Fruit fly (Drosophila melanogaster) whole organism, prepupa: ENCODE results near the gene unc-4.
A peak's percentile ranks its signal among the peaks of the same experiment; 100 is the strongest.

Experiments used
- CG10669 ChIP-seq: fragments of 200-800 bp; sonication (Bioruptor generic); optimal IDR thresholded peaks from 3 replicates; lab custom pipeline; 2018; ENCODE audit warnings: missing biosample characterization, mild to moderate bottlenecking, missing genetic modification characterization, moderate library complexity
- CG32006 ChIP-seq: fragments of 200-800 bp; sonication (Bioruptor generic); optimal IDR thresholded peaks from 3 replicates; lab custom pipeline; 2017; ENCODE audit warnings: missing biosample characterization, mild to moderate bottlenecking, missing genetic modification characterization
- CG6854 ChIP-seq: fragments of 200-800 bp; sonication (Bioruptor generic); optimal IDR thresholded peaks from 2 replicates; lab custom pipeline; 2017; ENCODE audit warnings: missing biosample characterization, mild to moderate bottlenecking, missing genetic modification characterization
- CG8632 ChIP-seq: fragments of 200-800 bp; sonication (Bioruptor generic); optimal IDR thresholded peaks from 3 replicates; lab custom pipeline; 2016; ENCODE audit warnings: missing biosample characterization, missing genetic modification characterization
- Eip75B ChIP-seq: fragments of 200-800 bp; sonication (Bioruptor generic); optimal IDR thresholded peaks from 3 replicates; lab custom pipeline; 2016; ENCODE audit warnings: missing biosample characterization, missing genetic modification characterization
- Eip78C ChIP-seq: fragments of 200-800 bp; sonication (Bioruptor generic); peaks from one replicate; lab custom pipeline; 2016; ENCODE audit warnings: missing biosample characterization, missing genetic modification characterization
- Ets21C ChIP-seq: fragments of 200-800 bp; sonication (Bioruptor generic); optimal IDR thresholded peaks from 3 replicates; lab custom pipeline; 2016; ENCODE audit warnings: missing biosample characterization, missing genetic modification characterization
- Hr38 ChIP-seq: sonication (Bioruptor generic); optimal IDR thresholded peaks from 2 replicates; lab custom pipeline; 2016; ENCODE audit warnings: missing biosample characterization, missing genetic modification characterization
- Smox ChIP-seq: fragments of 200-800 bp; sonication (Bioruptor generic); optimal IDR thresholded peaks from 3 replicates; lab custom pipeline; 2016; ENCODE audit warnings: missing biosample characterization, missing genetic modification characterization
- Sox102F ChIP-seq: fragments of 200-800 bp; sonication (Bioruptor generic); optimal IDR thresholded peaks from 2 replicates; lab custom pipeline; 2016; ENCODE audit warnings: missing biosample characterization, mild to moderate bottlenecking, missing genetic modification characterization
- acj6 ChIP-seq: fragments of 200-800 bp; sonication (Bioruptor generic); optimal IDR thresholded peaks from 3 replicates; lab custom pipeline; 2016; ENCODE audit warnings: missing biosample characterization, missing genetic modification characterization
- dsx ChIP-seq: fragments of 200-800 bp; optimal IDR thresholded peaks from 3 replicates; lab custom pipeline; 2019; ENCODE audit warnings: missing biosample characterization, mild to moderate bottlenecking, missing genetic modification characterization, moderate library complexity; ENCODE audit not compliant: poor library complexity, severe bottlenecking
- fkh ChIP-seq: fragments of 200-800 bp; sonication (Bioruptor generic); optimal IDR thresholded peaks from 3 replicates; lab custom pipeline; 2017; ENCODE audit warnings: missing biosample characterization, mild to moderate bottlenecking, missing genetic modification characterization, moderate library complexity
- pdm3 ChIP-seq: fragments of 200-800 bp; sonication (Bioruptor generic); optimal IDR thresholded peaks from 3 replicates; lab custom pipeline; 2016; ENCODE audit warnings: missing biosample characterization, missing genetic modification characterization
- salr ChIP-seq, 2 experiments: fragments of 200-800 bp; sonication (Bioruptor generic); optimal IDR thresholded peaks; 3 replicates each; lab custom pipeline; 2016 to 2018; ENCODE audit warnings: missing biosample characterization in 2 of 2, missing genetic modification characterization in 2 of 2, mild to moderate bottlenecking in 1 of 2
- ss ChIP-seq, 2 experiments: fragments of 200-800 bp; sonication (Bioruptor generic); optimal IDR thresholded peaks; 2 replicates in 1 of 2; 3 replicates in 1 of 2; lab custom pipeline; 2017 to 2018; ENCODE audit warnings: mild to moderate bottlenecking in 2 of 2, missing biosample characterization in 2 of 2, missing genetic modification characterization in 2 of 2, moderate library complexity in 1 of 2
- vri ChIP-seq: fragments of 200-800 bp; sonication (Bioruptor generic); optimal IDR thresholded peaks from 3 replicates; lab custom pipeline; 2016; ENCODE audit warnings: missing biosample characterization, mild to moderate bottlenecking, missing genetic modification characterization

Gene unc-4

dm6 chrX:17826807-17827703 is 58.7 kb downstream of the unc-4 start, which contains the start of gene Socs16D (continued):
- peak; percentile 60 to 61 for TF ChIP-seq ss (GFP tag; optimal IDR thresholded peaks at IDR 0.05; lab: Kevin White, UChicago)
- no peak for TF ChIP-seq acj6 (GFP tag; lab: Kevin White, UChicago)
- peak; percentile 45 for TF ChIP-seq Sox102F
- TF ChIP-seq pdm3 (GFP tag; lab: Kevin White, UChicago): peak; percentile 27
- TF ChIP-seq salr (GFP tag; optimal IDR thresholded peaks at IDR 0.05; lab: Kevin White, UChicago): no peak
- TF ChIP-seq Eip78C (GFP tag; lab: Kevin White, UChicago): peak; percentile 75
- TF ChIP-seq dsx: peak; percentile 13
- TF ChIP-seq CG8632 (GFP tag; lab: Kevin White, UChicago): peak; percentile 22
- no peak for TF ChIP-seq CG10669 (GFP tag; lab: Kevin White, UChicago)
- no peak for TF ChIP-seq Eip75B (GFP tag; lab: Kevin White, UChicago)
- TF ChIP-seq vri (GFP tag; lab: Kevin White, UChicago): peak; percentile 33
- TF ChIP-seq CG6854 (GFP tag; lab: Kevin White, UChicago): peak; percentile 79
- no peak for TF ChIP-seq CG32006 (GFP tag; lab: Kevin White, UChicago)
- TF ChIP-seq Hr38 (GFP tag; lab: Kevin White, UChicago): no peak
- peak; percentile 34 for TF ChIP-seq Smox
- TF ChIP-seq fkh (GFP tag; lab: Kevin White, UChicago): peak; percentile 94
- TF ChIP-seq Ets21C (GFP tag; lab: Kevin White, UChicago): no peak
